Worm (Caenorhabditis elegans): ENCODE measurements around the gene anmt-1.

DNA sequence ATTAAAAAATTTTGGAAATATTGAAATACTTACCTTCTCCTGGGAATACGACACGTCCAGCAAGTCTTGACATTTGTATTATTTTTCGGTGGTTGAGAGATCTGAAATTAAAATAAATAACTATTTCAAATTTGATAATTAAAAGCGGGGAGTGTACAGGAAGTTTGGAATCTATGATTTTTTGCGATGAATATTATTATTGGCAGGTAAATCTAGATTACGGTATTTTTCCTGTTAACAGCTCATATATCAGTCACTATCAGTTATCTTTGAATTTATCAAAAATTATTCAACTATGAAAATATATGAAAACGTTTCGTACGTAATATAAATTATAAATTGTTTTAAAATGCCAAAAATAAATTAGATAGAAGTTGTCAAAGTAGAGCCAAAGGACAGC lies 31.5 kb downstream of the anmt-1 start, which contains the start of gene B0303.14:
- TF ChIP-seq ceh-36 (tag; optimal IDR thresholded peaks at IDR 0.05) (no peak), ama-1 (optimal IDR thresholded peaks at IDR 0.05) (no peak), flt-1 (GFP tag; IDR thresholded peaks at IDR 0.05) (no peak), B0310.2 (tag; optimal IDR thresholded peaks at IDR 0.05) (no peak), scrt-1 (GFP tag; IDR thresholded peaks at IDR 0.05) (no peak), F13C5.2 (tag; optimal IDR thresholded peaks at IDR 0.05) (no peak), ets-7 (tag; optimal IDR thresholded peaks at IDR 0.05) (no peak)
